Comparison of ENCODE assay signal across 1 fruit fly cellular context in the genomic region with DNA sequence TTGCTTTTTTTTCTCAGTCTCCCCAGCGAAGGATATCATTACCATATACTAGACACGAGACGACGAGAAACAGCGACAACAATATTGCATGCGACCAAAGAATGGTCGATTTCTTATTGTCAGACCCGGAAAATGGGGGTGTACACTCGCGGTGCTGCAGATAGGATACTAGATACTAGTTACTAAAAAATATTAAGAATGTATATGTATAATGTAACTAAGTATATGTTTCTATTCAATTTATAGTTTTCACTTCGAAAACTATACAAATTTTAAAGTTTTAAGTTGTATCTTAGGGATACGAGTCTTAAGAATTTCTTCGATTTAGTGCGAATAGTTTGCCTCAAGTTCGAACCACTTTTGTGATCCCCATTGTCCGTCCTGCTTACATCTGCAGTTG.
TF ChIP-seq lines count a peak whose summit lies in the region.

No protein-coding gene starts in this region.

TF ChIP-seq in whole organism, embryonic, 481 proteins besides CTCF, POLR2A, EP300 and RAD21 (continued from another document):
- no peak for TF ChIP-seq al (GFP tag; IDR thresholded peaks at IDR 0.05; lab: Robert Waterston, UW)
- TF ChIP-seq Sry-δ (GFP tag; optimal IDR thresholded peaks at IDR 0.05; lab: Kevin White, UChicago): no peak
- no peak for TF ChIP-seq CG13123 (GFP tag; optimal IDR thresholded peaks at IDR 0.05; lab: Kevin White, UChicago)
- TF ChIP-seq CG4424 (GFP tag; optimal IDR thresholded peaks at IDR 0.05; lab: Kevin White, UChicago): peak; percentile 46
- no peak for TF ChIP-seq insv (GFP tag; optimal IDR thresholded peaks at IDR 0.05; lab: Kevin White, UChicago)
- TF ChIP-seq zen2 (GFP tag; IDR thresholded peaks at IDR 0.05; lab: Robert Waterston, UW; ENCODE audit: partially characterized antibody): no peak
- peak; percentile 12 for TF ChIP-seq grau (tag; optimal IDR thresholded peaks at IDR 0.05; lab: Kevin White, UChicago)
- TF ChIP-seq CG12391 (tag; optimal IDR thresholded peaks at IDR 0.05; lab: Kevin White, UChicago): peak; percentile 44
- TF ChIP-seq pros (GFP tag; optimal IDR thresholded peaks at IDR 0.05; lab: Kevin White, UChicago): peak; percentile 51
- TF ChIP-seq nmo (GFP tag; optimal IDR thresholded peaks at IDR 0.05; lab: Kevin White, UChicago): peak; percentile 31
- TF ChIP-seq her (GFP tag; optimal IDR thresholded peaks at IDR 0.05; lab: Kevin White, UChicago): no peak
- TF ChIP-seq gem (tag; optimal IDR thresholded peaks at IDR 0.05; lab: Kevin White, UChicago): no peak
- no peak for TF ChIP-seq pb (GFP tag; optimal IDR thresholded peaks at IDR 0.05; lab: Kevin White, UChicago)
- TF ChIP-seq lmd (GFP tag; IDR thresholded peaks at IDR 0.05; lab: Robert Waterston, UW): peak; percentile 16; the same call in 1 of the 2 replicates
- no peak for TF ChIP-seq pita (GFP tag; optimal IDR thresholded peaks at IDR 0.05; lab: Kevin White, UChicago)
- no peak for TF ChIP-seq Sox102F (GFP tag; optimal IDR thresholded peaks at IDR 0.05; lab: Kevin White, UChicago)
- no peak for TF ChIP-seq CG17385 (GFP tag; optimal IDR thresholded peaks at IDR 0.05; lab: Kevin White, UChicago)
- no peak for TF ChIP-seq CG9876 (GFP tag; optimal IDR thresholded peaks at IDR 0.05; lab: Kevin White, UChicago)
- TF ChIP-seq D19A (tag; optimal IDR thresholded peaks at IDR 0.05; lab: Kevin White, UChicago): peak; percentile 66
- TF ChIP-seq tgo (GFP tag; IDR thresholded peaks at IDR 0.05; lab: Robert Waterston, UW): no peak
- no peak for TF ChIP-seq crc (GFP tag; optimal IDR thresholded peaks at IDR 0.05; lab: Kevin White, UChicago)
- no peak for TF ChIP-seq Doc2 (GFP tag; IDR thresholded peaks at IDR 0.05; lab: Robert Waterston, UW)
- no peak for TF ChIP-seq ems (GFP tag; optimal IDR thresholded peaks at IDR 0.05; lab: Kevin White, UChicago)
- no peak for TF ChIP-seq CG4617 (GFP tag; optimal IDR thresholded peaks at IDR 0.05; lab: Kevin White, UChicago; ENCODE audit: borderline replicate concordance)
- TF ChIP-seq CG12659 (GFP tag; optimal IDR thresholded peaks at IDR 0.05; lab: Kevin White, UChicago): no peak
- TF ChIP-seq CG14965 (GFP tag; optimal IDR thresholded peaks at IDR 0.05; lab: Kevin White, UChicago; ENCODE audit: borderline replicate concordance): no peak
